Fruit fly (Drosophila melanogaster) whole organism, adult: ENCODE data around the gene CG14183.

ENCODE experiments used
- CG12768 ChIP-seq: fragments of 200-800 bp; sonication (Bioruptor generic); optimal IDR thresholded peaks from 2 replicates; lab custom pipeline; 2017; ENCODE audit warnings: missing biosample characterization, missing genetic modification characterization, mild to moderate bottlenecking, moderate library complexity, missing genetic modification reagents
- Clk ChIP-seq: fragments of 200-800 bp; sonication (Bioruptor generic); optimal IDR thresholded peaks from 2 replicates; lab custom pipeline; 2017; ENCODE audit warnings: missing biosample characterization, missing genetic modification characterization
- Crg-1 ChIP-seq: fragments of 200-800 bp; sonication (Bioruptor generic); optimal IDR thresholded peaks from 2 replicates; lab custom pipeline; 2016; ENCODE audit warnings: missing biosample characterization, missing genetic modification characterization
- Mnt ChIP-seq: fragments of 200-800 bp; sonication (Bioruptor generic); optimal IDR thresholded peaks from 2 replicates; lab custom pipeline; 2016; ENCODE audit warnings: missing biosample characterization, mild to moderate bottlenecking, missing genetic modification characterization
- cnc ChIP-seq, 2 experiments: fragments of >200 bp; optimal IDR thresholded peaks; 2 replicates each; lab custom pipeline; 2017
- ovo ChIP-seq: fragments of 200-800 bp; sonication (Bioruptor generic); optimal IDR thresholded peaks from 2 replicates; lab custom pipeline; 2016; ENCODE audit warnings: missing biosample characterization, missing genetic modification characterization
- tj ChIP-seq: fragments of 200-800 bp; sonication (Bioruptor generic); optimal IDR thresholded peaks from 3 replicates; lab custom pipeline; 2017; ENCODE audit warnings: missing biosample characterization, mild to moderate bottlenecking, missing genetic modification characterization, moderate library complexity

DNA sequence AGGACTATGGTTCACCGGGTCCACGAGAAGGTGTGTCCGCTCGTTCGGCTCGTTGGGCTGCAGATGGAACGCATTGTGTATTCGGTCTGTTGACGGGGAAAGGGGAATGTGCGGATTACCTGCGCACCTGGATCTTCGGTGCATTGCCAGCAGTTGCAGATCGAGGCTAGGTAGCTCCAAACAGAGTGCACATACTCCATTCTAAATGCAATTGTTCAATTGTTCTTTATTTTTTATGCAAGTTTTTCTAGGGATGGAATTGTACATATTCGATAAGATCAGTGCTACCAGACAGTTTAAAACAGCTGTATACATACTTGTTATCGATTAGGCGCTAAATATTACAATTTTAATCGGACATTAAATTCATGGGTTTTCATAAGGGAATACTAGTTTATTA, 1.1 kb upstream of the CG14183 start, which contains the start of gene Lamtor1:
- TF ChIP-seq CG12768 (GFP tag; lab: Kevin White, UChicago) = no peak
- TF ChIP-seq Crg-1 = no peak
- no peak for TF ChIP-seq ovo (GFP tag; lab: Kevin White, UChicago)
- no peak for TF ChIP-seq Mnt (GFP tag; lab: Kevin White, UChicago)
- no peak for TF ChIP-seq Clk (GFP tag; lab: Kevin White, UChicago)
- no peak for TF ChIP-seq tj (GFP tag; lab: Kevin White, UChicago)
- TF ChIP-seq cnc (optimal IDR thresholded peaks at IDR 0.05; lab: Kevin White, UChicago) = no peak
